Fruit fly (Drosophila melanogaster): ENCODE results near the gene D19A.

D19A gene

DNA sequence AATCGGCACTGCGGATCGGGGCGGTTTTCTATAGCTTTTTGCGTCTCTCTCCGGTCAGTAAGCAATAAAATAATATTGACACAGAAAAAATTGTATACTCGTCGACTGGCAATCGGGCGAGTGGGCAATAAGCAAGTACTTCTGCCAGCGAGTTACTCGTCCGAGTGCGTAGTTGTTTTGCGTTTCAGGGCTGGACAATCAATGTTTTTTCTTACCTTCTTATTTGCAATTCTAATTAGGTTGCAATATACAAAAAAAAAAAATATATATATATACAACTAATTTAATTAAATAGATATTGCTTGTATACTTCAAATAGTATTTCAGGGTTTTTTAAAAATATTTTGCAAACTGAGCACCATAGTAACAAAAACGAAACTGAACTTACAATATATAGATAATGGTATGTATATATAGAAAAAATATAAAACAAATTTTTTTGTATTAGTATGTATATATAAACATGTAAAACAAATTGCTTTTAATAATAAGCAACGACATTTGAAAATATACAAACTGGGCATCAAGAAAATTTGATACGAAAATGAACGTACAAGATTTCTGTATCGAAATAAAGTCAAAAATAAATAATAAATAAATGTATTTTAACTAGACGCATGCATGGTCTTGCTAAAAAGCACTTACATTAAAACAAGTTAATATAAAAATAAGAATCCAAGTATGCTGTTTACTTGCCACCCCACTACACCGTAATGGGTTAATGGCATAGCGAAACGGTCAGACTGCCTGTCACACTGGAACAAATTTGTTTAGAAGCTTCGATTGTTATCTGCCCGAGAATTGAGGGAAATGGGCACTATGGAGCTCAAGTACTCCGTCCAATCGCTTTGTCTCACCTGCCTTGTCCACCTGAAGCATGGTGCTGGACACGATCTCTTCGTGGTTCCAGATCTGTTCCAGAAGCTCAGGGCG, at the start of gene D19A, which contains the start of gene CG7386:
TSS of gene D19A (minus strand) at position 129 of the 933 bp plus-strand sequence.
TSS of gene CG7386 (plus strand) at position 751 of the 933 bp plus-strand sequence.
- TF ChIP-seq Eip78C (GFP tag) = peak; percentile 61
- no peak for TF ChIP-seq Sox102F (GFP tag; optimal IDR thresholded peaks at IDR 0.05)
- TF ChIP-seq dsx (GFP tag; optimal IDR thresholded peaks at IDR 0.05; ENCODE audit: poor library complexity, severe bottlenecking) = peak; percentile 19
- TF ChIP-seq CG3919 (GFP tag; optimal IDR thresholded peaks at IDR 0.05) = peak; percentile 48
- TF ChIP-seq eg (GFP tag; IDR thresholded peaks at IDR 0.05) = peak; percentile 53; the same call in 2 of the 3 replicates
- TF ChIP-seq CG4318 (GFP tag; optimal IDR thresholded peaks at IDR 0.05) = no peak
- TF ChIP-seq lz (GFP tag; optimal IDR thresholded peaks at IDR 0.05) = peak; percentile 56
- TF ChIP-seq CG10631 (GFP tag; optimal IDR thresholded peaks at IDR 0.05) = peak; percentile 58
- no peak for TF ChIP-seq CG6808 (GFP tag; optimal IDR thresholded peaks at IDR 0.05)
- TF ChIP-seq CG6163 (GFP tag; IDR thresholded peaks at IDR 0.05) = peak; percentile 66
- TF ChIP-seq CG34406 (GFP tag; optimal IDR thresholded peaks at IDR 0.05) = peak; percentile 38
- peak; percentile 11 for TF ChIP-seq Ets96B (tag; optimal IDR thresholded peaks at IDR 0.05)
- TF ChIP-seq Smox (GFP tag; optimal IDR thresholded peaks at IDR 0.05) = no peak
- TF ChIP-seq CG15336 (GFP tag; IDR thresholded peaks at IDR 0.05) = peak; percentile 50
- TF ChIP-seq fkh (GFP tag; optimal IDR thresholded peaks at IDR 0.05) = peak; percentile 89
- peak; percentile 34 for TF ChIP-seq CG6792 (GFP tag; optimal IDR thresholded peaks at IDR 0.05)
- TF ChIP-seq CG3032 (tag; optimal IDR thresholded peaks at IDR 0.05) = peak; percentile 42
- no peak for TF ChIP-seq CG7368 (GFP tag; optimal IDR thresholded peaks at IDR 0.05)
- TF ChIP-seq spab (GFP tag; optimal IDR thresholded peaks at IDR 0.05) = no peak
- TF ChIP-seq CG11902 (GFP tag; optimal IDR thresholded peaks at IDR 0.05) = peak; percentile 26
- peak; percentile 10 for TF ChIP-seq Lpt (GFP tag; optimal IDR thresholded peaks at IDR 0.05)
- peak; percentile 69 for TF ChIP-seq CG31627 (GFP tag; optimal IDR thresholded peaks at IDR 0.05)
- no peak for TF ChIP-seq Eip93F (GFP tag; optimal IDR thresholded peaks at IDR 0.05)
- peak; percentile 67 for TF ChIP-seq esn (GFP tag; optimal IDR thresholded peaks at IDR 0.05)
- peak; percentile 1 for TF ChIP-seq fd59A (GFP tag; optimal IDR thresholded peaks at IDR 0.05)
- peak; percentile 20 for TF ChIP-seq Sox15 (GFP tag; optimal IDR thresholded peaks at IDR 0.05)
- peak in 1 of 2 experiments; percentile 40 for TF ChIP-seq salr (GFP tag; optimal IDR thresholded peaks at IDR 0.05)
- peak; percentile 25 for TF ChIP-seq CG11762 (GFP tag; optimal IDR thresholded peaks at IDR 0.05; ENCODE audit: insufficient read depth)
- TF ChIP-seq CG1621 (tag; optimal IDR thresholded peaks at IDR 0.05) = peak; percentile 21
- no peak for TF ChIP-seq CG8319 (GFP tag; optimal IDR thresholded peaks at IDR 0.05)
- no peak for TF ChIP-seq CG16779 (tag; optimal IDR thresholded peaks at IDR 0.05)
- TF ChIP-seq cyc (GFP tag; optimal IDR thresholded peaks at IDR 0.05) = peak; percentile 46
- no peak for TF ChIP-seq CG9139 (GFP tag; optimal IDR thresholded peaks at IDR 0.05)
- peak; percentile 71 for TF ChIP-seq Hr39 (GFP tag; optimal IDR thresholded peaks at IDR 0.05)
- TF ChIP-seq Hr38 (GFP tag; optimal IDR thresholded peaks at IDR 0.05) = no peak
- peak; percentile 25; the same call in 1 of the 3 replicates for TF ChIP-seq CG8119 (GFP tag; IDR thresholded peaks at IDR 0.05)
- peak; percentile 49 for TF ChIP-seq Hr4 (GFP tag; optimal IDR thresholded peaks at IDR 0.05)
- TF ChIP-seq net (GFP tag; optimal IDR thresholded peaks at IDR 0.05) = no peak
- TF ChIP-seq dac (GFP tag; optimal IDR thresholded peaks at IDR 0.05) = no peak
- peak; percentile 46 for TF ChIP-seq Ets21C (GFP tag; optimal IDR thresholded peaks at IDR 0.05)
- peak; percentile 32 for TF ChIP-seq CG8632 (GFP tag; optimal IDR thresholded peaks at IDR 0.05)
- peak; percentile 56 for TF ChIP-seq achi (GFP tag; optimal IDR thresholded peaks at IDR 0.05)
- TF ChIP-seq Sox14 (GFP tag; optimal IDR thresholded peaks at IDR 0.05) = peak; percentile 50
- TF ChIP-seq svp (GFP tag) = peak; percentile 89
- peak; percentile 50 for TF ChIP-seq topi (GFP tag; optimal IDR thresholded peaks at IDR 0.05)
- TF ChIP-seq CG10669 (GFP tag; optimal IDR thresholded peaks at IDR 0.05) = no peak
- TF ChIP-seq acj6 (GFP tag; optimal IDR thresholded peaks at IDR 0.05) = peak; percentile 42
- no peak for TF ChIP-seq Eip75B (GFP tag; optimal IDR thresholded peaks at IDR 0.05)
- TF ChIP-seq CG11294 (GFP tag; IDR thresholded peaks at IDR 0.05) = no peak
- peak; percentile 59 for TF ChIP-seq Met (GFP tag; optimal IDR thresholded peaks at IDR 0.05)

Data from whole organism, prepupa.